Worm (Caenorhabditis elegans): ENCODE measurements around the gene math-41.
A peak's percentile ranks its signal among the peaks of the same experiment; 100 is the strongest.
"Not testable (repeated sequence)": the region's sequence is repeated elsewhere in the genome, so short reads cannot be mapped to it uniquely, and the experiment has no call there.

Gene math-41

DNA sequence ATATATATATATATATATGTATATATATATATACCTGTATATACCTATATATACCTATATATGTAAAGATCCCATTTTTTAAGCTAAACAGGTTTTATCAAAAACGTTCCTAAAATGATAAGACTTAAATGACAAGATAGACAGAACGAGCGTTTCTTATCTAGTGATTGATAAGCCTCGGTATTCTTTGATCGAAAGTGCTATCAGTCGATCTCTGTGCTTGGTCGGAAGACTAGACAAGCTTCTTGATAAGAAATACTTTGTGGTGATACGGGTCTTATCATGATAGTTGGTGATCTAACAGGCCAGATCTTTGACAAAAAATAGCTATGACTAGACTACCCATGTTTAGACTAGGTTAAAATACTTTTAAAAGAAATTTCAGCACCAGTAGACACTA lies 27.3 kb downstream of the math-41 start (continued):
- peak; percentile 92 for TF ChIP-seq hlh-11 (tag; optimal IDR thresholded peaks at IDR 0.05)
- no peak for TF ChIP-seq lir-3 (tag; optimal IDR thresholded peaks at IDR 0.05)
- TF ChIP-seq dve-1 (tag; optimal IDR thresholded peaks at IDR 0.05; ENCODE audit: insufficient read depth), result no peak
- TF ChIP-seq Y5F2A.4 (GFP tag; optimal IDR thresholded peaks at IDR 0.05), result no peak
- TF ChIP-seq Y105C5A.15 (GFP tag; IDR thresholded peaks at IDR 0.05), result no peak
- TF ChIP-seq set-16 (GFP tag; IDR thresholded peaks at IDR 0.05), result no peak
- no peak for TF ChIP-seq lin-13 (GFP tag; optimal IDR thresholded peaks at IDR 0.05)
- no peak for TF ChIP-seq rbr-2 (tag; optimal IDR thresholded peaks at IDR 0.05)
- TF ChIP-seq mxl-3 (GFP tag; optimal IDR thresholded peaks at IDR 0.05), result peak; percentile 47
- no peak for TF ChIP-seq ceh-32 (tag; optimal IDR thresholded peaks at IDR 0.05; ENCODE audit: poor library complexity)

DNA sequence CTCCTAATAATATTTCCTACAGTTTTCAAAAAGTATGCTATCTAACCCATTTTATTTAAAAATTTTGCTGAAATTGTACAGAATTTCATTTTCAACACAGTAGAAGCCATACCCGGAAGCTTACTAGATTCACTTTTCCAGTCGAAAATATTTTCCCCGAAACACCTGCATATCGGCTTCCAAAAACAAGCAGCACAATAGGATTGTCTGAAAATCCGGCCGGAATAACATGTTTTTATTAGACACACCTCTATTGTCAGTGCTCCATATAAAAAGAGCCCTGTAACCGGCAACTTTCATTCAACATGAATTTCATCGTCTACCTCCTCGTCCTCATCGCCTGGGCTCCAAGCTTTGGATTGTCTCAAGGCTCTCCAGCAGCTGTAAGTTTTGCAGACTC lies 28.1 kb downstream of the math-41 start, which contains the start of gene C52E2.2:
C52E2.2 (plus strand) TSS at position 301 of the 400 bp plus-strand sequence.
- no peak for TF ChIP-seq daf-8 (GFP tag; IDR thresholded peaks at IDR 0.05)
- TF ChIP-seq pqm-1 (tag; optimal IDR thresholded peaks at IDR 0.05), result no peak
- TF ChIP-seq gei-8 (GFP tag; optimal IDR thresholded peaks at IDR 0.05), result no peak
- no peak for TF ChIP-seq mxl-3 (GFP tag; optimal IDR thresholded peaks at IDR 0.05)
- TF ChIP-seq attf-4 (tag; optimal IDR thresholded peaks at IDR 0.05), result no peak
- TF ChIP-seq T20F7.1 (GFP tag; optimal IDR thresholded peaks at IDR 0.05), result no peak
- TF ChIP-seq hlh-11 (tag; optimal IDR thresholded peaks at IDR 0.05), result no peak
- TF ChIP-seq hmg-1.1 (GFP tag; IDR thresholded peaks at IDR 0.05), result no peak
- no peak for TF ChIP-seq nhr-111 (GFP tag; optimal IDR thresholded peaks at IDR 0.05)
- TF ChIP-seq spr-1 (tag; optimal IDR thresholded peaks at IDR 0.05), result no peak
- TF ChIP-seq hlh-30 (tag; optimal IDR thresholded peaks at IDR 0.05; ENCODE audit: insufficient read depth), result no peak
- no peak for TF ChIP-seq lir-3 (tag; optimal IDR thresholded peaks at IDR 0.05)

ce11 chrII:1854094-1854493 lies 29.7 kb downstream of the math-41 start, which contains the start of gene fbxb-95:
Gene fbxb-95 (plus strand): TSS chrII:1854394.
- TF ChIP-seq F26F4.8 (GFP tag; conservative IDR thresholded peaks at IDR 0.05); lin-15B (tag; optimal IDR thresholded peaks at IDR 0.05); ama-1 (optimal IDR thresholded peaks at IDR 0.05): not testable (repeated sequence)

- TF ChIP-seq tra-1 (GFP tag; IDR thresholded peaks at IDR 0.05) (peak; percentile 99), set-16 (GFP tag; IDR thresholded peaks at IDR 0.05) (0 out of 2 replicates have a peak, but pooled peaks have one; percentile 12)
Measured at ce11 chrII:1855447-1855846, 31.0 kb downstream of the math-41 start.

DNA sequence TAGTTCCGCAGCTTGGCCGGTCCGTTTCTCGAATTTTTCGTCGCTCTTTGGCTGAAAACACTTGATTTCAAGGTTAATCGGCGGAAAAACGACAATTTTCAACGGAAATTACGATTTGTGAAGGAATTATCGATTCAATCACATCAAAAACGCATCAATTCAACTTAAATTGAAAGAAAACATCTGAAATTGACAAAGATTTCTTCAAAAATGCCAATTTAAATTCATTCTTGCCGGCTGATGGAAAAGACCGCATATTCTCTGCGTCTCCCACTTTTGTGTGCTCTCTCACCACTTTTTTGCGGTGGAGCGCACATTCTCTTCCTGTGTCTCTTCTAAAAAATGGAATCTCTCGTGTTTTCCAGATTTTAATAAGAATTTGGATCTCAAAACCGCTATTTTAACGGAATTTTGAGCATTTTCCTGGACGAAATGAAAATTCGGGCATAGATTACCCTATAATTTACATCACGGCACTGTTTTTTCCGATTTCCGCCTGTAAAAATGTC lies 36.9 kb downstream of the math-41 start, which contains the start of gene C16C4.18:
C16C4.18 (minus strand) TSS at position 51 of the 509 bp plus-strand sequence.
- TF ChIP-seq nhr-10 (tag; optimal IDR thresholded peaks at IDR 0.05); pha-4 (GFP tag; IDR thresholded peaks at IDR 0.05); pha-4 (tag; optimal IDR thresholded peaks at IDR 0.05); dmd-8 (GFP tag; IDR thresholded peaks at IDR 0.05): not testable (repeated sequence)

ce11 chrII:1862334-1862733 lies 37.9 kb downstream of the math-41 start, which contains the start of gene fbxb-98:
Gene fbxb-98 (plus strand): TSS chrII:1862634.
- TF ChIP-seq cey-2 (tag; optimal IDR thresholded peaks at IDR 0.05; ENCODE audit: borderline replicate concordance, insufficient read depth); zip-11 (GFP tag; IDR thresholded peaks at IDR 0.05); mes-2 (tag; optimal IDR thresholded peaks at IDR 0.05; ENCODE audit: poor library complexity, severe bottlenecking): not testable (repeated sequence)
